Worm (Caenorhabditis elegans): ENCODE results near the gene F52E10.2.

- TF ChIP-seq T22C8.4 (GFP tag; IDR thresholded peaks at IDR 0.05), result no peak; the same call in 1 of the 2 replicates
- no peak for TF ChIP-seq med-1 (GFP tag; optimal IDR thresholded peaks at IDR 0.05; ENCODE audit: insufficient read depth)
These were observed 7.7 kb downstream of the F52E10.2 start, which contains the start of gene sdc-1 for ce11 chrX:16275255-16275813.

Data from whole organism, midembryonic.